Worm (Caenorhabditis elegans) whole organism, L2 larva: ENCODE data around the gene sgcb-1.

ENCODE experiments used
- alr-1 ChIP-seq: fragments of 150-350 bp; optimal IDR thresholded peaks from 2 replicates; lab custom pipeline; 2014; ENCODE audit warnings: missing biosample characterization, missing genetic modification characterization
- ama-1 ChIP-seq: fragments of 150-350 bp; optimal IDR thresholded peaks from 2 replicates; lab custom pipeline; 2018; ENCODE audit warnings: inconsistent platforms
- lin-13 ChIP-seq: fragments of 150-350 bp; optimal IDR thresholded peaks from 2 replicates; lab custom pipeline; 2014; ENCODE audit warnings: missing biosample characterization, missing genetic modification reagents, missing genetic modification characterization
- zag-1 ChIP-seq: fragments of 150-350 bp; optimal IDR thresholded peaks from 2 replicates; lab custom pipeline; 2014; ENCODE audit warnings: missing biosample characterization, missing genetic modification characterization
- ztf-4 ChIP-seq: fragments of 150-350 bp; optimal IDR thresholded peaks from 2 replicates; lab custom pipeline; 2014; ENCODE audit warnings: missing biosample characterization, missing genetic modification characterization

- TF ChIP-seq zag-1 (tag; lab: Kevin White, UChicago) (no peak), ztf-4 (tag; lab: Kevin White, UChicago) (no peak), lin-13 (no peak), ama-1 (lab: Kevin White, UChicago) (no peak), alr-1 (tag; lab: Kevin White, UChicago) (no peak)
Measured at ce11 chrII:372235-372634, 46.1 kb downstream of the sgcb-1 start.
